Fruit fly (Drosophila melanogaster): Measurements from ENCODE around the gene CG32756.
A peak's percentile ranks its signal among the peaks of the same experiment; 100 is the strongest.

Gene CG32756

dm6 chrX:5972030-5972429 lies 26.5 kb downstream of the CG32756 start (continued):
- TF ChIP-seq CG15514 (GFP tag; optimal IDR thresholded peaks at IDR 0.05) = no peak
- no peak for TF ChIP-seq CG17912 (GFP tag; optimal IDR thresholded peaks at IDR 0.05)
- 0 out of 2 replicates have a peak, but pooled peaks have one; percentile 22 for TF ChIP-seq CG31224 (GFP tag; IDR thresholded peaks at IDR 0.05)
- peak; percentile 37 for TF ChIP-seq CG11504 (tag; optimal IDR thresholded peaks at IDR 0.05)
- TF ChIP-seq Rfx (GFP tag; IDR thresholded peaks at IDR 0.05) = peak; percentile 53; the same call in 1 of the 2 replicates
- peak; percentile 19 for TF ChIP-seq NfI (GFP tag; optimal IDR thresholded peaks at IDR 0.05)
- TF ChIP-seq CG8388 (GFP tag; optimal IDR thresholded peaks at IDR 0.05) = peak; percentile 25
- peak; percentile 28 for TF ChIP-seq Antp (GFP tag; optimal IDR thresholded peaks at IDR 0.05)
- no peak for TF ChIP-seq fd3F (GFP tag; optimal IDR thresholded peaks at IDR 0.05)
- TF ChIP-seq ase (GFP tag; IDR thresholded peaks at IDR 0.05) = peak; percentile 46; the same call in 1 of the 3 replicates
- peak; percentile 0 for TF ChIP-seq CG17385 (GFP tag; optimal IDR thresholded peaks at IDR 0.05)
- TF ChIP-seq CG18262 (tag; optimal IDR thresholded peaks at IDR 0.05) = peak; percentile 46
- TF ChIP-seq ham (GFP tag; IDR thresholded peaks at IDR 0.05) = no peak
- TF ChIP-seq dysf (GFP tag; IDR thresholded peaks at IDR 0.05) = peak; percentile 49
- TF ChIP-seq CG3407 (GFP tag; optimal IDR thresholded peaks at IDR 0.05) = no peak
- no peak for TF ChIP-seq CG12942 (GFP tag; optimal IDR thresholded peaks at IDR 0.05)
- TF ChIP-seq CrebB (tag; optimal IDR thresholded peaks at IDR 0.05) = no peak
- peak; percentile 50; the same call in 1 of the 2 replicates for TF ChIP-seq slbo (GFP tag; IDR thresholded peaks at IDR 0.05)
- no peak for TF ChIP-seq Nf-YC (tag; optimal IDR thresholded peaks at IDR 0.05)
- TF ChIP-seq CG13894 (tag; optimal IDR thresholded peaks at IDR 0.05) = no peak
- no peak for TF ChIP-seq lbe (GFP tag; optimal IDR thresholded peaks at IDR 0.05)
- no peak for TF ChIP-seq amos (GFP tag; IDR thresholded peaks at IDR 0.05; ENCODE audit: partially characterized antibody)
- TF ChIP-seq CG4282 (GFP tag; optimal IDR thresholded peaks at IDR 0.05) = no peak
- TF ChIP-seq CG6254 (GFP tag; optimal IDR thresholded peaks at IDR 0.05) = peak; percentile 21
- no peak for TF ChIP-seq Doc3 (GFP tag; IDR thresholded peaks at IDR 0.05; ENCODE audit: partially characterized antibody)
- no peak for TF ChIP-seq CG9437 (GFP tag; optimal IDR thresholded peaks at IDR 0.05)
- TF ChIP-seq fd96Cb (tag; optimal IDR thresholded peaks at IDR 0.05) = peak; percentile 47
- TF ChIP-seq nmo (GFP tag; optimal IDR thresholded peaks at IDR 0.05) = peak; percentile 32
- TF ChIP-seq Myb (GFP tag; optimal IDR thresholded peaks at IDR 0.05) = no peak
- TF ChIP-seq CG10147 (GFP tag; optimal IDR thresholded peaks at IDR 0.05) = no peak
- TF ChIP-seq row (GFP tag; IDR thresholded peaks at IDR 0.05) = peak; percentile 50
- TF ChIP-seq chn (GFP tag; optimal IDR thresholded peaks at IDR 0.05) = peak; percentile 52
- TF ChIP-seq B-H1 (GFP tag; IDR thresholded peaks at IDR 0.05) = no peak
- TF ChIP-seq Hr51 (GFP tag; optimal IDR thresholded peaks at IDR 0.05) = peak in 1 of 2 experiments; percentile 35
- no peak for TF ChIP-seq salm (tag; optimal IDR thresholded peaks at IDR 0.05)
- TF ChIP-seq mam (GFP tag; optimal IDR thresholded peaks at IDR 0.05) = no peak
- TF ChIP-seq chinmo (GFP tag; IDR thresholded peaks at IDR 0.05; ENCODE audit: partially characterized antibody) = no peak
- TF ChIP-seq CG3163 (GFP tag; optimal IDR thresholded peaks at IDR 0.05) = no peak
- TF ChIP-seq zf30C (GFP tag; optimal IDR thresholded peaks at IDR 0.05) = no peak
- no peak for TF ChIP-seq stwl (tag; optimal IDR thresholded peaks at IDR 0.05)
- no peak for TF ChIP-seq CG7372 (GFP tag; IDR thresholded peaks at IDR 0.05)
- TF ChIP-seq otp (GFP tag; IDR thresholded peaks at IDR 0.05) = 0 out of 3 replicates have a peak, but pooled peaks have one; percentile 49
- TF ChIP-seq Bgb (GFP tag; IDR thresholded peaks at IDR 0.05; ENCODE audit: partially characterized antibody) = no peak
- TF ChIP-seq MBD-R2 (GFP tag; IDR thresholded peaks at IDR 0.05) = no peak
- TF ChIP-seq CG11723 (GFP tag; optimal IDR thresholded peaks at IDR 0.05) = peak; percentile 39
- no peak for TF ChIP-seq pita (GFP tag; optimal IDR thresholded peaks at IDR 0.05)
- TF ChIP-seq CG30431 (GFP tag; optimal IDR thresholded peaks at IDR 0.05) = peak; percentile 44
- TF ChIP-seq al (GFP tag; IDR thresholded peaks at IDR 0.05) = no peak
- peak; percentile 36; the same call in 1 of the 2 replicates for TF ChIP-seq Rx (GFP tag; IDR thresholded peaks at IDR 0.05)
- peak; percentile 36 for TF ChIP-seq nom (GFP tag; optimal IDR thresholded peaks at IDR 0.05)
